Fruit fly (Drosophila melanogaster): Measurements from ENCODE around the gene Adss.

DNA sequence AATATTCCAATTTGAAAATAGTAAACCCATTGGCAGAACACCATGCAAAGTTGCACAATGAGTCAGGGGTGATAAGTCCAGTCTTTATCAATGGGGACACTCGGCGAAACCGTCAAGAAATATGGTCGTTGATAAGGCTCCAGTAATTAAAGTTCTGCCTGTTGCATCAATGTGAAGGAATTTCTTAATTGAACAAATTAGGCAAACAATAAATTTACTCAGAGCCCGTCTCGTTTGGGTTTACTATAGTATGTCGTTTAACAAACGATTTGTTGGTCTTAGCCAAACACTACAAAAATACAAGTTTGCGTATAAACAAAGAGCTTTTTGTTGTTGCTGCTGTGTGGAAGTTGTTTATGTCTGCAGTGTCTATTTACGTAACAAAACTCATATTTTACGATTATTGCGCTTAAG lies 4.4 kb upstream of the Adss start:
- TF ChIP-seq CG32264 (GFP tag; optimal IDR thresholded peaks at IDR 0.05) = no peak
- TF ChIP-seq woc (GFP tag; optimal IDR thresholded peaks at IDR 0.05) = no peak
- no peak for TF ChIP-seq ey (GFP tag; optimal IDR thresholded peaks at IDR 0.05)
- TF ChIP-seq br (GFP tag; optimal IDR thresholded peaks at IDR 0.05) = no peak

Measured in whole organism, wandering third instar larva.